Fruit fly (Drosophila melanogaster) whole organism, embryonic: ENCODE results near the gene CecA1.

Experiments used
- Atf-2 ChIP-seq: fragments of 200-800 bp; sonication (Bioruptor generic); optimal IDR thresholded peaks from 2 replicates; lab custom pipeline; 2016; ENCODE audit warnings: missing biosample characterization, missing genetic modification characterization
- Atf3 ChIP-seq: fragments of 200-800 bp; sonication (Bioruptor generic); optimal IDR thresholded peaks from 3 replicates; lab custom pipeline; 2016; ENCODE audit warnings: missing biosample characterization, missing genetic modification characterization
- BEAF-32 ChIP-seq: fragments of 200-800 bp; sonication (Bioruptor generic); optimal IDR thresholded peaks from 3 replicates; lab custom pipeline; 2017; ENCODE audit warnings: missing biosample characterization, missing genetic modification characterization, mild to moderate bottlenecking, moderate library complexity, missing genetic modification reagents
- CG10267 ChIP-seq: fragments of 200-800 bp; sonication (Bioruptor generic); optimal IDR thresholded peaks from 2 replicates; lab custom pipeline; 2018; ENCODE audit warnings: missing biosample characterization, mild to moderate bottlenecking, missing genetic modification characterization, moderate library complexity
- CG12659 ChIP-seq: fragments of 200-800 bp; sonication (Bioruptor generic); optimal IDR thresholded peaks from 3 replicates; lab custom pipeline; 2017; ENCODE audit warnings: mild to moderate bottlenecking, missing biosample characterization, missing genetic modification reagents, missing genetic modification characterization
- CG12744 ChIP-seq: fragments of 200-800 bp; sonication (Bioruptor generic); optimal IDR thresholded peaks from 2 replicates; lab custom pipeline; 2016; ENCODE audit warnings: missing biosample characterization, missing genetic modification characterization
- CG13287 ChIP-seq: fragments of 200-800 bp; sonication (Bioruptor generic); IDR thresholded peaks from 2 replicates; pipeline ENCODE4 v1.3.6; 2022; ENCODE audit warnings: missing biosample characterization, missing genetic modification characterization; ENCODE audit not compliant: partially characterized antibody
- CG15514 ChIP-seq: fragments of 200-800 bp; sonication (Bioruptor generic); optimal IDR thresholded peaks from 3 replicates; lab custom pipeline; 2017; ENCODE audit warnings: missing biosample characterization, missing genetic modification characterization, mild to moderate bottlenecking, moderate library complexity, missing genetic modification reagents
- CG15696 ChIP-seq: fragments of 200-800 bp; sonication (Bioruptor generic); optimal IDR thresholded peaks from 2 replicates; lab custom pipeline; 2019; ENCODE audit warnings: missing biosample characterization, mild to moderate bottlenecking, missing genetic modification characterization, moderate library complexity
- CG1603 ChIP-seq: fragments of 200-800 bp; sonication (Bioruptor generic); optimal IDR thresholded peaks from 2 replicates; lab custom pipeline; 2019; ENCODE audit warnings: missing biosample characterization, mild to moderate bottlenecking, missing genetic modification characterization, moderate library complexity
- CG17186 ChIP-seq: fragments of 200-800 bp; sonication (Bioruptor generic); optimal IDR thresholded peaks from 3 replicates; lab custom pipeline; 2017; ENCODE audit warnings: missing biosample characterization, missing genetic modification reagents, missing genetic modification characterization
- CG1832 ChIP-seq: fragments of 200-800 bp; sonication (Bioruptor generic); optimal IDR thresholded peaks from 2 replicates; lab custom pipeline; 2017; ENCODE audit warnings: missing biosample characterization, mild to moderate bottlenecking, missing genetic modification characterization, inconsistent platforms
- CG2116 ChIP-seq: fragments of 200-800 bp; sonication (Bioruptor generic); optimal IDR thresholded peaks from 3 replicates; lab custom pipeline; 2018; ENCODE audit warnings: missing biosample characterization, mild to moderate bottlenecking, missing genetic modification characterization
- CG3065 ChIP-seq: fragments of 200-800 bp; sonication (Bioruptor generic); optimal IDR thresholded peaks from 2 replicates; lab custom pipeline; 2016; ENCODE audit warnings: missing biosample characterization, missing genetic modification characterization
- CG31365 ChIP-seq: fragments of 200-800 bp; sonication (Bioruptor generic); optimal IDR thresholded peaks from 2 replicates; lab custom pipeline; 2018; ENCODE audit warnings: missing biosample characterization, mild to moderate bottlenecking, missing genetic modification characterization
- CG31388 ChIP-seq: fragments of 200-800 bp; sonication (Bioruptor generic); optimal IDR thresholded peaks from 2 replicates; lab custom pipeline; 2016; ENCODE audit warnings: missing biosample characterization, missing genetic modification characterization
- CG34224 ChIP-seq: fragments of 200-800 bp; sonication (Bioruptor generic); IDR thresholded peaks from 3 replicates; pipeline ENCODE4 v1.3.6; 2022; ENCODE audit warnings: missing biosample characterization, missing genetic modification characterization; ENCODE audit not compliant: partially characterized antibody
- CG3847 ChIP-seq: fragments of 200-800 bp; sonication (Bioruptor generic); IDR thresholded peaks from 2 replicates; pipeline ENCODE4 v1.3.6; 2022; ENCODE audit warnings: missing biosample characterization, missing genetic modification characterization
- CG8944 ChIP-seq: fragments of 200-800 bp; sonication (Bioruptor generic); optimal IDR thresholded peaks from 3 replicates; lab custom pipeline; 2016; ENCODE audit warnings: missing biosample characterization, missing genetic modification characterization
- CG9437 ChIP-seq: fragments of 200-800 bp; sonication (Bioruptor generic); optimal IDR thresholded peaks from 2 replicates; lab custom pipeline; 2018; ENCODE audit warnings: missing biosample characterization, mild to moderate bottlenecking, missing genetic modification characterization
- CG9609 ChIP-seq: fragments of 200-800 bp; sonication (Bioruptor generic); optimal IDR thresholded peaks from 3 replicates; lab custom pipeline; 2016; ENCODE audit warnings: missing biosample characterization, missing genetic modification characterization
- CG9797 ChIP-seq: fragments of 200-800 bp; sonication (Bioruptor generic); optimal IDR thresholded peaks from 3 replicates; lab custom pipeline; 2018; ENCODE audit warnings: missing biosample characterization, mild to moderate bottlenecking, missing genetic modification characterization
- Ets97D ChIP-seq: fragments of 200-800 bp; sonication (Bioruptor generic); optimal IDR thresholded peaks from 3 replicates; lab custom pipeline; 2016; ENCODE audit warnings: missing biosample characterization, missing genetic modification characterization
- HLH3B ChIP-seq: fragments of 200-800 bp; sonication (Bioruptor generic); IDR thresholded peaks from 2 replicates; pipeline ENCODE4 v1.3.6; 2022; ENCODE audit warnings: missing biosample characterization, missing genetic modification characterization
- HmgZ ChIP-seq: fragments of 200-800 bp; sonication (Bioruptor generic); optimal IDR thresholded peaks from 2 replicates; lab custom pipeline; 2018; ENCODE audit warnings: missing biosample characterization, mild to moderate bottlenecking, missing genetic modification characterization
- MBD-R2 ChIP-seq: fragments of 200-800 bp; sonication (Bioruptor generic); IDR thresholded peaks from 2 replicates; pipeline ENCODE4 v1.3.6; 2022; ENCODE audit warnings: missing biosample characterization, missing genetic modification characterization
- MESR4 ChIP-seq: fragments of 200-800 bp; sonication (Bioruptor generic); optimal IDR thresholded peaks from 2 replicates; lab custom pipeline; 2018; ENCODE audit warnings: missing biosample characterization, mild to moderate bottlenecking, missing genetic modification characterization, moderate library complexity
- Med ChIP-seq: fragments of 200-800 bp; sonication (Bioruptor generic); peaks from one replicate; lab custom pipeline; 2016; ENCODE audit warnings: missing biosample characterization, missing genetic modification characterization, mild to moderate bottlenecking, inconsistent platforms, moderate library complexity
- Mrtf ChIP-seq: fragments of 200-800 bp; sonication (Bioruptor generic); IDR thresholded peaks from 3 replicates; pipeline ENCODE4 v1.3.6; 2022; ENCODE audit warnings: missing biosample characterization, missing genetic modification characterization
- Myb ChIP-seq: fragments of 200-800 bp; sonication (Bioruptor generic); optimal IDR thresholded peaks from 2 replicates; lab custom pipeline; 2016; ENCODE audit warnings: missing biosample characterization, missing genetic modification characterization
- Pdp1 ChIP-seq, 2 experiments: fragments of 200-800 bp; sonication (Bioruptor generic); optimal IDR thresholded peaks; 3 replicates each; lab custom pipeline; 2016; ENCODE audit warnings: missing biosample characterization in 2 of 2, missing genetic modification characterization in 2 of 2, mild to moderate bottlenecking in 1 of 2, moderate library complexity in 1 of 2
- amos ChIP-seq: fragments of 200-800 bp; sonication (Bioruptor generic); IDR thresholded peaks from 2 replicates; pipeline ENCODE4 v1.3.6; 2022; ENCODE audit warnings: missing biosample characterization, missing genetic modification characterization; ENCODE audit not compliant: partially characterized antibody
- bbx ChIP-seq: fragments of 200-800 bp; sonication (Bioruptor generic); IDR thresholded peaks from 2 replicates; pipeline ENCODE4 v1.3.6; 2022; ENCODE audit warnings: missing biosample characterization, missing genetic modification characterization; ENCODE audit not compliant: partially characterized antibody
- chn ChIP-seq: fragments of 200-800 bp; sonication (Bioruptor generic); optimal IDR thresholded peaks from 2 replicates; lab custom pipeline; 2016; ENCODE audit warnings: missing biosample characterization, missing genetic modification characterization
- crc ChIP-seq: fragments of 200-800 bp; sonication (Bioruptor generic); optimal IDR thresholded peaks from 2 replicates; lab custom pipeline; 2016; ENCODE audit warnings: missing biosample characterization, missing genetic modification characterization
- crp ChIP-seq, 2 experiments: fragments of 200-800 bp; sonication (Bioruptor generic); optimal IDR thresholded peaks; 2 replicates in 1 of 2; 3 replicates in 1 of 2; lab custom pipeline; 2017; ENCODE audit warnings: missing biosample characterization in 2 of 2, missing genetic modification characterization in 2 of 2, mild to moderate bottlenecking in 1 of 2, moderate library complexity in 1 of 2
- gcm2 ChIP-seq: fragments of 200-800 bp; sonication (Bioruptor generic); optimal IDR thresholded peaks from 2 replicates; lab custom pipeline; 2016; ENCODE audit warnings: missing biosample characterization, missing genetic modification characterization
- gfzf ChIP-seq: fragments of 200-800 bp; sonication (Bioruptor generic); optimal IDR thresholded peaks from 2 replicates; lab custom pipeline; 2016; ENCODE audit warnings: missing biosample characterization, mild to moderate bottlenecking, missing genetic modification characterization, moderate library complexity
- hkb ChIP-seq, 2 experiments: fragments of 200-800 bp in 1 of 2; fragments of >200 bp in 1 of 2; sonication (Bioruptor generic) in 1 of 2; IDR thresholded peaks in 1 of 2; optimal IDR thresholded peaks in 1 of 2; 2 replicates each; pipeline versions ENCODE4 v1.3.6 to Lab custom; 2017 to 2022; ENCODE audit warnings: missing biosample characterization in 1 of 2, missing genetic modification characterization in 1 of 2
- jing ChIP-seq: fragments of 200-800 bp; sonication (Bioruptor generic); optimal IDR thresholded peaks from 2 replicates; lab custom pipeline; 2018; ENCODE audit warnings: missing biosample characterization, mild to moderate bottlenecking, missing genetic modification characterization
- lov ChIP-seq, 2 experiments: fragments of 200-800 bp in 1 of 2; fragments of >200 bp in 1 of 2; sonication (Bioruptor generic) in 1 of 2; IDR thresholded peaks in 1 of 2; optimal IDR thresholded peaks in 1 of 2; 2 replicates in 1 of 2; 3 replicates in 1 of 2; pipeline versions ENCODE4 v1.3.6 to Lab custom; 2017 to 2022; ENCODE audit warnings: missing biosample characterization in 1 of 2, missing genetic modification characterization in 1 of 2
- pum ChIP-seq: fragments of 200-800 bp; sonication (Bioruptor generic); optimal IDR thresholded peaks from 2 replicates; lab custom pipeline; 2016; ENCODE audit warnings: missing biosample characterization, missing genetic modification characterization
- pzg ChIP-seq: fragments of 200-800 bp; sonication (Bioruptor generic); optimal IDR thresholded peaks from 3 replicates; lab custom pipeline; 2018; ENCODE audit warnings: missing biosample characterization, mild to moderate bottlenecking, missing genetic modification characterization, moderate library complexity
- sens ChIP-seq: fragments of 200-800 bp; sonication (Bioruptor generic); peaks from one replicate; lab custom pipeline; 2016; ENCODE audit warnings: missing biosample characterization, missing genetic modification characterization
- slou ChIP-seq: fragments of 200-800 bp; sonication (Bioruptor generic); optimal IDR thresholded peaks from 3 replicates; lab custom pipeline; 2016; ENCODE audit warnings: missing biosample characterization, missing genetic modification characterization
- ssp ChIP-seq: fragments of 200-800 bp; sonication (Bioruptor generic); IDR thresholded peaks from 2 replicates; pipeline ENCODE4 v1.3.6; 2022; ENCODE audit warnings: missing biosample characterization, missing genetic modification characterization
- stwl ChIP-seq: fragments of 200-800 bp; sonication (Bioruptor generic); optimal IDR thresholded peaks from 3 replicates; lab custom pipeline; 2018; ENCODE audit warnings: missing biosample characterization, mild to moderate bottlenecking, missing genetic modification characterization, moderate library complexity

Gene CecA1

DNA sequence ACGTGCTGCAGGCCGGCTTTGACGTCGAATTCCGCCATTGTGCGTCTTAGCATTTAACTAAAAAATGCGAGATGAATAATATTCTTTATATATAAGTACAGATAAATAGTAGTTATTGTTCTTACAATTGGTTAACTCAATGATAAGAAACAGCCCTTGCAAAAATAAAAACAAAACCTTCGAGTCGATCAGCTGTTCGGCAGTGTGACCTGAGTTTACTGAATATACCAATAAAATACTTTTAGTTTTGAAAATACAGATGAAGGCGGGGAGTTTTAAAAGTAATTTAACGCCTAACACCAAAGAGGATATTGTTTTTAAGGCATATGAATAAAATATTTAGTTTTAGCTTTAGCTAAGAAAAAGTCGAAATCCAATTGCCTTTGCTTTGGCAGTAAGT, 33.2 kb upstream of the CecA1 start, which contains the start of the genes CG1983 and CG15530 (continued):
- TF ChIP-seq CG9797 (GFP tag; lab: Kevin White, UChicago), result peak; percentile 50
- no peak for TF ChIP-seq CG31388
- no peak for TF ChIP-seq CG1832 (GFP tag; lab: Kevin White, UChicago)
- no peak for TF ChIP-seq gcm2 (GFP tag; lab: Kevin White, UChicago)
- TF ChIP-seq CG15696 (tag; lab: Kevin White, UChicago), result no peak
- no peak for TF ChIP-seq pum (GFP tag; lab: Kevin White, UChicago)
- TF ChIP-seq HLH3B (GFP tag; lab: Robert Waterston, UW), result no peak
- TF ChIP-seq Atf-2 (GFP tag; lab: Kevin White, UChicago), result no peak
- no peak for TF ChIP-seq ssp (GFP tag; lab: Robert Waterston, UW)
- no peak for TF ChIP-seq jing (GFP tag; lab: Kevin White, UChicago)
- TF ChIP-seq Mrtf (GFP tag; lab: Robert Waterston, UW), result no peak
- TF ChIP-seq MESR4 (GFP tag; lab: Kevin White, UChicago), result peak; percentile 7
- TF ChIP-seq stwl (tag; lab: Kevin White, UChicago), result peak; percentile 30
- TF ChIP-seq CG12744 (GFP tag; lab: Kevin White, UChicago), result no peak
- TF ChIP-seq CG31365, result no peak
- no peak for TF ChIP-seq chn
- TF ChIP-seq Atf3, result no peak
- TF ChIP-seq crp (GFP tag; optimal IDR thresholded peaks at IDR 0.05; lab: Kevin White, UChicago), result peak; percentile 36 to 89
- peak; percentile 47 for TF ChIP-seq Myb (GFP tag; lab: Kevin White, UChicago)
- TF ChIP-seq lov (optimal IDR thresholded peaks at IDR 0.05; lab: Kevin White, UChicago), result no peak
- no peak for TF ChIP-seq lov (GFP tag; IDR thresholded peaks at IDR 0.05; lab: Robert Waterston, UW)
- TF ChIP-seq CG10267 (tag; lab: Kevin White, UChicago), result no peak

DNA sequence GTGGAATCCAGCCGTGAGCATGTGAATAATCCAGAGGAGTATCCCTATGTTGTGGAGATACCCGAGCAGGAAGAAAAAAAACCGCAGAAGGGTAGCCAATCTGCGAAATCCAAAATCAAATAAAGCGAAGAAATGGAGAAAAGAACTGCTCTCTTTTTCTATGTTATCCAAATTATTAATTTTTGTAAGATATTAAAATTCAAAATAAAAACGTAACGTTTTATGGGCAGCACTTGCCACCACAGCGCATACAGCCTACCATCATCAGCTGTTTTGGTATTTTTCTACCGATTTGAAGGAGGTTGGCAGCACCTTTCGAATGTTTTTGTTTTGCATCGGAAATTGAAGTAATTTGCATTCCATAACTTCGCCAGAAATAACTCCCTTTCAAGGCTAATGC, 30.7 kb upstream of the CecA1 start, which contains the start of gene Bet5:
Bet5 (plus strand) TSS at position 299 of the 400 bp plus-strand sequence.
- TF ChIP-seq bbx (GFP tag; lab: Robert Waterston, UW), result peak; percentile 17; the same call in 1 of the 2 replicates
- TF ChIP-seq Med, result peak; percentile 12
- peak; percentile 12; the same call in 1 of the 2 replicates for TF ChIP-seq CG3847
- TF ChIP-seq MBD-R2, result peak; percentile 88
- peak; percentile 56 for TF ChIP-seq CG13287 (GFP tag; lab: Robert Waterston, UW)
- peak; percentile 13 for TF ChIP-seq HmgZ (tag; lab: Kevin White, UChicago)
- no peak for TF ChIP-seq CG8944 (GFP tag; lab: Kevin White, UChicago)
- TF ChIP-seq crp (GFP tag; optimal IDR thresholded peaks at IDR 0.05; lab: Kevin White, UChicago), result peak; percentile 91 to 95
- no peak for TF ChIP-seq CG9609
- TF ChIP-seq sens (GFP tag; lab: Kevin White, UChicago), result peak; percentile 5
- TF ChIP-seq gfzf (GFP tag; lab: Kevin White, UChicago), result peak; percentile 48
- no peak for TF ChIP-seq crc
- peak; percentile 80 for TF ChIP-seq stwl (tag; lab: Kevin White, UChicago)
- TF ChIP-seq Ets97D, result peak; percentile 23
- TF ChIP-seq hkb (optimal IDR thresholded peaks at IDR 0.05; lab: Kevin White, UChicago), result peak; percentile 7
- no peak for TF ChIP-seq hkb (GFP tag; IDR thresholded peaks at IDR 0.05; lab: Robert Waterston, UW)
- peak; percentile 87 for TF ChIP-seq CG9437 (GFP tag; lab: Kevin White, UChicago)
- TF ChIP-seq CG12659, result peak; percentile 8
- TF ChIP-seq CG1603, result peak; percentile 46
- peak; percentile 61 for TF ChIP-seq pzg (GFP tag; lab: Kevin White, UChicago)
- TF ChIP-seq BEAF-32 (GFP tag; lab: Kevin White, UChicago), result peak; percentile 40
- TF ChIP-seq CG34224 (GFP tag; lab: Robert Waterston, UW), result 0 out of 3 replicates have a peak, but pooled peaks have one; percentile 21
- TF ChIP-seq CG15514 (GFP tag; lab: Kevin White, UChicago), result peak; percentile 16
- TF ChIP-seq CG17186 (GFP tag; lab: Kevin White, UChicago), result peak; percentile 29
- peak; percentile 12 for TF ChIP-seq CG2116 (GFP tag; lab: Kevin White, UChicago)
- peak in 1 of 2 experiments; percentile 7 for TF ChIP-seq Pdp1 (GFP tag; optimal IDR thresholded peaks at IDR 0.05; lab: Kevin White, UChicago)
- TF ChIP-seq slou (GFP tag; lab: Kevin White, UChicago), result no peak
- no peak for TF ChIP-seq CG3065 (GFP tag; lab: Kevin White, UChicago)
- TF ChIP-seq CG31365, result no peak
- TF ChIP-seq amos (GFP tag; lab: Robert Waterston, UW), result 0 out of 2 replicates have a peak, but pooled peaks have one; percentile 12
